Worm (Caenorhabditis elegans) whole organism, L1 larva: ENCODE results near the gene srd-74.

Source experiments
- elt-3 ChIP-seq, 6 experiments: fragments of 150-350 bp in 1 of 6; sonication (generic microtip); optimal IDR thresholded peaks; 2 replicates each; lab custom pipeline; 2017 to 2018; ENCODE audit warnings: missing biosample characterization in 6 of 6, missing genetic modification characterization in 6 of 6, inconsistent platforms in 1 of 6
- lsy-2 ChIP-seq, 2 experiments: fragments of 150-350 bp; optimal IDR thresholded peaks; 2 replicates each; lab custom pipeline; 2014; ENCODE audit warnings: missing biosample characterization in 2 of 2, missing genetic modification characterization in 2 of 2
- mdl-1 ChIP-seq, 2 experiments: fragments of 150-350 bp; optimal IDR thresholded peaks; 2 replicates each; lab custom pipeline; 2014 to 2017; ENCODE audit warnings: missing biosample characterization in 2 of 2, missing genetic modification characterization in 2 of 2, inconsistent platforms in 1 of 2

ce11 chrIII:11826118-11826517, 44.2 kb downstream of the srd-74 start, which contains the start of gene rsp-8:
- TF ChIP-seq elt-3 (tag; optimal IDR thresholded peaks at IDR 0.05; lab: Kevin White, UChicago) (no peak), lsy-2 (tag; optimal IDR thresholded peaks at IDR 0.05; lab: Kevin White, UChicago) (no peak), mdl-1 (tag; optimal IDR thresholded peaks at IDR 0.05; lab: Kevin White, UChicago) (no peak)
